Worm (Caenorhabditis elegans) whole organism, L1 larva: ENCODE results near the gene C08G9.1.

Source experiments
- C16A3.4 ChIP-seq: fragments of 150-350 bp; optimal IDR thresholded peaks from 2 replicates; lab custom pipeline; 2014; ENCODE audit warnings: missing biosample characterization, missing genetic modification characterization
- C34B4.2 ChIP-seq: sonication (generic microtip); optimal IDR thresholded peaks from 2 replicates; lab custom pipeline; 2017; ENCODE audit warnings: mild to moderate bottlenecking, missing genetic modification characterization, missing compliant biosample characterization
- Y116A8C.19 ChIP-seq: sonication (generic microtip); optimal IDR thresholded peaks from 2 replicates; lab custom pipeline; 2016; ENCODE audit warnings: missing compliant biosample characterization, missing genetic modification characterization, borderline replicate concordance
- aha-1 ChIP-seq: fragments of 150-350 bp; optimal IDR thresholded peaks from 2 replicates; lab custom pipeline; 2014; ENCODE audit warnings: missing biosample characterization, missing genetic modification characterization
- alr-1 ChIP-seq: fragments of 200-800 bp; sonication (Bioruptor generic); optimal IDR thresholded peaks from 2 replicates; lab custom pipeline; 2018; ENCODE audit warnings: borderline replicate concordance, mild to moderate bottlenecking, missing genetic modification characterization, missing compliant biosample characterization
- aly-2 ChIP-seq: fragments of 150-350 bp; optimal IDR thresholded peaks from 2 replicates; lab custom pipeline; 2014; ENCODE audit warnings: missing biosample characterization, missing genetic modification characterization
- blmp-1 ChIP-seq: fragments of 150-350 bp; optimal IDR thresholded peaks from 2 replicates; lab custom pipeline; 2014; ENCODE audit warnings: missing biosample characterization, missing genetic modification characterization
- ceh-63 ChIP-seq: fragments of 200-800 bp; sonication (Bioruptor generic); optimal IDR thresholded peaks from 2 replicates; lab custom pipeline; 2018; ENCODE audit warnings: mild to moderate bottlenecking, missing genetic modification characterization, missing compliant biosample characterization
- ceh-82 ChIP-seq, 3 experiments: fragments of 150-350 bp in 1 of 3; sonication (generic microtip) in 2 of 3; optimal IDR thresholded peaks; 2 replicates each; lab custom pipeline; 2014 to 2017; ENCODE audit warnings: missing biosample characterization in 3 of 3, missing genetic modification characterization in 3 of 3
- dpl-1 ChIP-seq, 3 experiments: fragments of 150-350 bp in 2 of 3; sonication (generic microtip) in 1 of 3; optimal IDR thresholded peaks; 2 replicates each; lab custom pipeline; 2014 to 2017; ENCODE audit warnings: missing biosample characterization in 3 of 3, missing genetic modification characterization in 3 of 3, missing genetic modification reagents in 3 of 3
- dsc-1 ChIP-seq: sonication (generic microtip); optimal IDR thresholded peaks from 2 replicates; lab custom pipeline; 2016; ENCODE audit warnings: mild to moderate bottlenecking, missing genetic modification characterization, missing compliant biosample characterization
- egl-13 ChIP-seq: sonication (generic microtip); optimal IDR thresholded peaks from 2 replicates; lab custom pipeline; 2016; ENCODE audit warnings: missing genotype, missing genetic modification reagents, missing genetic modification characterization, missing compliant biosample characterization
- elt-2 ChIP-seq: sonication (generic microtip); optimal IDR thresholded peaks from 2 replicates; lab custom pipeline; 2016; ENCODE audit warnings: missing genetic modification characterization, mild to moderate bottlenecking, inconsistent platforms, missing compliant biosample characterization, missing genetic modification reagents
- elt-3 ChIP-seq, 6 experiments: fragments of 150-350 bp in 1 of 6; sonication (generic microtip); optimal IDR thresholded peaks; 2 replicates each; lab custom pipeline; 2017 to 2018; ENCODE audit warnings: missing biosample characterization in 6 of 6, missing genetic modification characterization in 6 of 6, inconsistent platforms in 1 of 6
- ets-5 ChIP-seq: fragments of 200-800 bp; sonication (Bioruptor generic); IDR thresholded peaks from 2 replicates; pipeline ENCODE4 v1.3.6; 2022; ENCODE audit warnings: missing genetic modification characterization, missing compliant biosample characterization
- fkh-10 ChIP-seq: sonication (generic microtip); optimal IDR thresholded peaks from 2 replicates; lab custom pipeline; 2017; ENCODE audit warnings: missing biosample characterization, missing genetic modification reagents, missing genetic modification characterization
- fkh-4 ChIP-seq: sonication (generic microtip); optimal IDR thresholded peaks from 2 replicates; lab custom pipeline; 2016; ENCODE audit warnings: missing compliant biosample characterization, missing genetic modification characterization, borderline replicate concordance
- fkh-8 ChIP-seq: sonication (generic microtip); optimal IDR thresholded peaks from 2 replicates; lab custom pipeline; 2016; ENCODE audit warnings: mild to moderate bottlenecking, missing genetic modification characterization, missing compliant biosample characterization
- hlh-4 ChIP-seq: sonication (generic microtip); optimal IDR thresholded peaks from 2 replicates; lab custom pipeline; 2016; ENCODE audit warnings: mild to moderate bottlenecking, missing genetic modification characterization, missing compliant biosample characterization
- irx-1 ChIP-seq: sonication (generic microtip); optimal IDR thresholded peaks from 2 replicates; lab custom pipeline; 2016; ENCODE audit warnings: missing genetic modification characterization, missing compliant biosample characterization
- isw-1 ChIP-seq: fragments of 200-800 bp; sonication (Bioruptor generic); IDR thresholded peaks from 2 replicates; pipeline ENCODE4 v1.3.6; 2022; ENCODE audit warnings: missing genetic modification characterization, missing compliant biosample characterization
- lin-13 ChIP-seq: fragments of 150-350 bp; optimal IDR thresholded peaks from 2 replicates; lab custom pipeline; 2014; ENCODE audit warnings: missing biosample characterization, missing genetic modification reagents, missing genetic modification characterization
- lin-15B ChIP-seq: fragments of 150-350 bp; sonication (generic microtip); optimal IDR thresholded peaks from 3 replicates; lab custom pipeline; 2014; ENCODE audit warnings: missing biosample characterization, missing genetic modification characterization
- lir-3 ChIP-seq: sonication (generic microtip); optimal IDR thresholded peaks from 2 replicates; lab custom pipeline; 2016; ENCODE audit warnings: mild to moderate bottlenecking, missing genetic modification characterization, moderate library complexity, missing compliant biosample characterization; ENCODE audit not compliant: poor library complexity
- mab-9 ChIP-seq: fragments of 200-800 bp; sonication (Bioruptor generic); IDR thresholded peaks from 2 replicates; pipeline ENCODE4 v1.3.6; 2022; ENCODE audit warnings: missing genetic modification reagents, missing genetic modification characterization, missing compliant biosample characterization
- mdl-1 ChIP-seq, 2 experiments: fragments of 150-350 bp; optimal IDR thresholded peaks; 2 replicates each; lab custom pipeline; 2014 to 2017; ENCODE audit warnings: missing biosample characterization in 2 of 2, missing genetic modification characterization in 2 of 2, inconsistent platforms in 1 of 2
- mep-1 ChIP-seq: fragments of 150-350 bp; optimal IDR thresholded peaks from 2 replicates; lab custom pipeline; 2014; ENCODE audit warnings: missing biosample characterization, missing genetic modification characterization
- nhr-12 ChIP-seq: sonication (generic microtip); optimal IDR thresholded peaks from 2 replicates; lab custom pipeline; 2017; ENCODE audit warnings: missing biosample characterization, missing genetic modification characterization
- nhr-19 ChIP-seq: fragments of 200-800 bp; sonication (Bioruptor generic); conservative IDR thresholded peaks from 2 replicates; pipeline ENCODE4 v1.3.6; 2022; ENCODE audit warnings: missing genetic modification characterization, missing compliant biosample characterization
- nhr-237 ChIP-seq: fragments of 150-350 bp; optimal IDR thresholded peaks from 2 replicates; lab custom pipeline; 2014; ENCODE audit warnings: missing biosample characterization, missing genetic modification characterization
- nhr-28 ChIP-seq: fragments of 150-350 bp; optimal IDR thresholded peaks from 2 replicates; lab custom pipeline; 2014; ENCODE audit warnings: missing biosample characterization, missing genetic modification characterization
- nhr-47 ChIP-seq: sonication (generic microtip); optimal IDR thresholded peaks from 2 replicates; lab custom pipeline; 2016; ENCODE audit warnings: mild to moderate bottlenecking, missing genetic modification characterization, moderate library complexity, missing compliant biosample characterization
- nhr-76 ChIP-seq: sonication (generic microtip); optimal IDR thresholded peaks from 2 replicates; lab custom pipeline; 2017; ENCODE audit warnings: missing biosample characterization, missing genetic modification characterization
- nhr-85 ChIP-seq: sonication (generic microtip); peaks from one replicate; lab custom pipeline; 2016; ENCODE audit warnings: missing genetic modification characterization, inconsistent platforms, missing compliant biosample characterization
- nhr-90 ChIP-seq: sonication (generic microtip); optimal IDR thresholded peaks from 2 replicates; lab custom pipeline; 2016; ENCODE audit warnings: mild to moderate bottlenecking, missing genetic modification characterization, missing compliant biosample characterization; ENCODE audit not compliant: poor library complexity
- rnt-1 ChIP-seq: sonication (generic microtip); optimal IDR thresholded peaks from 2 replicates; lab custom pipeline; 2016; ENCODE audit warnings: mild to moderate bottlenecking, missing genetic modification characterization, moderate library complexity, missing compliant biosample characterization
- snpc-4 ChIP-seq: fragments of 150-350 bp; optimal IDR thresholded peaks from 2 replicates; lab custom pipeline; 2014; ENCODE audit warnings: missing biosample characterization, missing genetic modification characterization
- sptf-1 ChIP-seq: fragments of 150-350 bp; optimal IDR thresholded peaks from 2 replicates; lab custom pipeline; 2014; ENCODE audit warnings: missing biosample characterization, missing genetic modification characterization
- swsn-7 ChIP-seq: sonication (generic microtip); optimal IDR thresholded peaks from 2 replicates; lab custom pipeline; 2016; ENCODE audit warnings: missing genetic modification characterization, missing compliant biosample characterization
- unc-30 ChIP-seq: sonication (generic microtip); optimal IDR thresholded peaks from 2 replicates; lab custom pipeline; 2017; ENCODE audit warnings: missing biosample characterization, missing genetic modification characterization
- unc-86 ChIP-seq: sonication (generic microtip); optimal IDR thresholded peaks from 2 replicates; lab custom pipeline; 2016; ENCODE audit warnings: missing genetic modification characterization, missing compliant biosample characterization
- unc-98 ChIP-seq: fragments of 200-800 bp; sonication (Bioruptor generic); IDR thresholded peaks from 2 replicates; pipeline ENCODE4 v1.3.6; 2022; ENCODE audit warnings: missing genetic modification characterization, missing compliant biosample characterization
- vab-15 ChIP-seq: sonication (generic microtip); optimal IDR thresholded peaks from 2 replicates; lab custom pipeline; 2017; ENCODE audit warnings: missing genotype, mild to moderate bottlenecking, missing genetic modification characterization, missing compliant biosample characterization
- ztf-11 ChIP-seq, 2 experiments: sonication (generic microtip); optimal IDR thresholded peaks; 2 replicates each; lab custom pipeline; 2016 to 2017; ENCODE audit warnings: missing genetic modification characterization in 2 of 2, missing biosample characterization in 1 of 2, missing compliant biosample characterization in 1 of 2
- ztf-4 ChIP-seq: fragments of 150-350 bp; optimal IDR thresholded peaks from 2 replicates; lab custom pipeline; 2014; ENCODE audit warnings: missing biosample characterization, missing genetic modification characterization

C08G9.1 gene

DNA sequence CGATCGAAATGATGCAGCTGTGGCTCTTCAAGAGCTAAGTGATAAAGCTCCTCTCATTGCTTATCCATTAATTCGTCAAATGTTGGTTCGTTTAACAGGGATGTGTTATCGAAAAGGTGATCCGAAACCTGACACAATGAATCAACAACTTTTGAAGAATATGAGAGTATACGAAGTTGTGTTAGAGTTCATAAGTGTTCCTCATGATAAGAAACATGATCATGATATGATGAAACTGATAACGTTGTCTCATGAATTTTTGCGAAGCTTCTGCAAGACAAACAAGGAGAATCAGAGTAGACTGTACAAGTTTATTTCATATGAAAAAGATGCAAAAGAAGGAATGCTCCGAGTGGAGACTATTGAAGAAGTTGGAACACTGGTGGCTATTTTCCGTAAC is 30.8 kb downstream of the C08G9.1 start:
- TF ChIP-seq elt-2 (tag; lab: Kevin White, UChicago) (peak; percentile 74), egl-13 (tag; lab: Kevin White, UChicago) (no peak), lin-15B (tag; lab: Kevin White, UChicago) (no peak), sptf-1 (tag; lab: Kevin White, UChicago) (no peak), ztf-11 (tag; optimal IDR thresholded peaks at IDR 0.05; lab: Kevin White, UChicago) (no peak), hlh-4 (tag; lab: Kevin White, UChicago) (no peak)
- TF ChIP-seq, all 84 proteins: peak for 1

DNA sequence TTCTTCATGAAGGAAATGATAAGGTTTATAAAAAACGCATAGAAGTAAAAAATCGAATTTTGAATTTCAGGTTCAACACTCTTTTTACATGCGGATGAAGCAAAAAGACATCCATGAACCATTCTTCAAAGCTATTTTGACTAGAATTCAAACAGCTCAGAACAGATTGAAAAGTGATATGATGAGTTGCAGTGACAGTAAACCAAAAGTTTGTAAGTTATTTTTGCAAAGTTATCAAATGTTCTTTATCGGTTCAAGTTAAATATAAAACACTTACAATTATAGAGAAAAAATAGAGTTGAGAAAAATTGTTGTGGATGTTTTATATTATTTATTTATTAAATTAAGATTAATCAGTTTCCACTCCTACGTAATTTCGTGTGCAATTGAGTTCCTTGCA is 33.9 kb downstream of the C08G9.1 start:
- TF ChIP-seq mep-1 (no peak), C34B4.2 (no peak), nhr-19 (no peak), nhr-85 (tag; lab: Kevin White, UChicago) (no peak), lin-13 (GFP tag; lab: Kevin White, UChicago) (no peak), ztf-4 (tag; lab: Kevin White, UChicago) (no peak), elt-3 (tag; optimal IDR thresholded peaks at IDR 0.05; lab: Kevin White, UChicago) (no peak), swsn-7 (tag; lab: Kevin White, UChicago) (no peak), nhr-12 (tag; lab: Kevin White, UChicago) (no peak), C16A3.4 (tag; lab: Kevin White, UChicago) (no peak), isw-1 (GFP tag; lab: Robert Waterston, UW) (no peak)

ce11 chrIV:7698320-7698719 is 39.8 kb downstream of the C08G9.1 start, which contains the start of gene flp-13:
Gene flp-13 (minus strand): TSS chrIV:7698420.
- TF ChIP-seq alr-1 (tag; lab: Kevin White, UChicago): no peak
- no peak for TF ChIP-seq nhr-237 (tag; lab: Kevin White, UChicago)
- TF ChIP-seq unc-86 (tag; lab: Kevin White, UChicago): no peak
- no peak for TF ChIP-seq dpl-1 (GFP tag; optimal IDR thresholded peaks at IDR 0.05; lab: Kevin White, UChicago)
- no peak for TF ChIP-seq nhr-76 (tag; lab: Kevin White, UChicago)
- TF ChIP-seq irx-1: no peak
- no peak for TF ChIP-seq aly-2 (tag; lab: Kevin White, UChicago)
- TF ChIP-seq nhr-47: no peak
- TF ChIP-seq fkh-10: no peak
- TF ChIP-seq lir-3: no peak
- no peak for TF ChIP-seq sptf-1 (tag; lab: Kevin White, UChicago)
- no peak for TF ChIP-seq nhr-28 (tag; lab: Kevin White, UChicago)

- peak; percentile 49 for TF ChIP-seq blmp-1 (tag; lab: Kevin White, UChicago)
- TF ChIP-seq dsc-1: peak; percentile 34
- no peak for TF ChIP-seq elt-2 (tag; lab: Kevin White, UChicago)
These were observed 48.2 kb downstream of the C08G9.1 start, which contains the start of gene F33D4.4 for ce11 chrIV:7706805-7707204. Gene F33D4.4 (minus strand): TSS chrIV:7706905.

- TF ChIP-seq aly-2 (tag; lab: Kevin White, UChicago) (no peak), nhr-85 (tag; lab: Kevin White, UChicago) (no peak), aha-1 (tag; lab: Kevin White, UChicago) (no peak), elt-3 (tag; optimal IDR thresholded peaks at IDR 0.05; lab: Kevin White, UChicago) (peak in 1 of 6 experiments; percentile 16), fkh-4 (no peak), fkh-8 (peak; percentile 18), rnt-1 (tag; lab: Kevin White, UChicago) (peak; percentile 53), mdl-1 (tag; optimal IDR thresholded peaks at IDR 0.05; lab: Kevin White, UChicago) (no peak), ets-5 (no peak), sptf-1 (tag; lab: Kevin White, UChicago) (no peak), vab-15 (tag; lab: Kevin White, UChicago) (no peak), Y116A8C.19 (tag; lab: Kevin White, UChicago) (no peak), irx-1 (no peak), ceh-63 (GFP tag; lab: Kevin White, UChicago) (no peak), dsc-1 (peak; percentile 28), ceh-82 (tag; optimal IDR thresholded peaks at IDR 0.05; lab: Kevin White, UChicago) (peak in 2 of 3 experiments; percentile 50 to 55), snpc-4 (tag; lab: Kevin White, UChicago) (peak; percentile 31), egl-13 (tag; lab: Kevin White, UChicago) (peak; percentile 35), mab-9 (no peak), unc-98 (no peak), nhr-90 (tag; lab: Kevin White, UChicago) (peak; percentile 56), C16A3.4 (tag; lab: Kevin White, UChicago) (peak; percentile 82), unc-30 (no peak), ztf-4 (tag; lab: Kevin White, UChicago) (no peak)
These were observed 51.1 kb downstream of the C08G9.1 start, which contains the start of the genes mrpl-1, emc-6 and mrps-24 for ce11 chrIV:7709701-7710100. Gene mrpl-1 (minus strand): TSS chrIV:7709701. Gene emc-6 (minus strand): TSS chrIV:7709736. Gene mrps-24 (plus strand): TSS chrIV:7710045.
